Fruit fly (Drosophila melanogaster): ENCODE data around the gene CG15721.
A peak's percentile ranks its signal among the peaks of the same experiment; 100 is the strongest.

CG15721 gene

dm6 chrX:12923258-12923901, 47.1 kb upstream of the CG15721 start (continued):
- TF ChIP-seq ara (GFP tag; IDR thresholded peaks at IDR 0.05): no peak
- TF ChIP-seq CG3407 (GFP tag; optimal IDR thresholded peaks at IDR 0.05): peak; percentile 22
- TF ChIP-seq prd (optimal IDR thresholded peaks at IDR 0.05): no peak
- peak; percentile 45; the same call in 1 of the 3 replicates for TF ChIP-seq prd (GFP tag; IDR thresholded peaks at IDR 0.05)
- peak; percentile 36; the same call in 1 of the 3 replicates for TF ChIP-seq otp (GFP tag; IDR thresholded peaks at IDR 0.05)
- TF ChIP-seq bowl (GFP tag; IDR thresholded peaks at IDR 0.05): peak; percentile 35; the same call in 1 of the 2 replicates

dm6 chrX:12925426-12926256, 44.9 kb upstream of the CG15721 start:
- peak; percentile 26 for TF ChIP-seq CG6683 (GFP tag; optimal IDR thresholded peaks at IDR 0.05)
- no peak for TF ChIP-seq Ets97D (GFP tag; optimal IDR thresholded peaks at IDR 0.05)
- TF ChIP-seq Abd-B (GFP tag; optimal IDR thresholded peaks at IDR 0.05): no peak
- peak; percentile 75 for TF ChIP-seq CG10979 (tag; optimal IDR thresholded peaks at IDR 0.05)
- TF ChIP-seq nerfin-1 (tag; optimal IDR thresholded peaks at IDR 0.05): peak; percentile 23
- TF ChIP-seq tup (GFP tag; optimal IDR thresholded peaks at IDR 0.05): no peak
- no peak for TF ChIP-seq hkb (optimal IDR thresholded peaks at IDR 0.05)
- peak; percentile 78 for TF ChIP-seq hkb (GFP tag; IDR thresholded peaks at IDR 0.05)
- no peak for TF ChIP-seq CG15073 (GFP tag; optimal IDR thresholded peaks at IDR 0.05)
- peak; percentile 45; the same call in 1 of the 2 replicates for TF ChIP-seq wor (GFP tag; IDR thresholded peaks at IDR 0.05)
- no peak for TF ChIP-seq br (optimal IDR thresholded peaks at IDR 0.05)
- TF ChIP-seq HmgD (GFP tag; optimal IDR thresholded peaks at IDR 0.05): no peak
- TF ChIP-seq ken (GFP tag; IDR thresholded peaks at IDR 0.05): peak; percentile 79
- peak; percentile 48 for TF ChIP-seq Hand (GFP tag; optimal IDR thresholded peaks at IDR 0.05)
- TF ChIP-seq BEAF-32 (GFP tag; optimal IDR thresholded peaks at IDR 0.05): no peak
- TF ChIP-seq Six4 (GFP tag; optimal IDR thresholded peaks at IDR 0.05): peak; percentile 0
- TF ChIP-seq Xrp1 (GFP tag; IDR thresholded peaks at IDR 0.05): peak; percentile 78
- TF ChIP-seq CG7271 (tag; optimal IDR thresholded peaks at IDR 0.05): no peak
- TF ChIP-seq nmo (GFP tag; optimal IDR thresholded peaks at IDR 0.05): peak; percentile 57
- no peak for TF ChIP-seq pfk (GFP tag; optimal IDR thresholded peaks at IDR 0.05)
- TF ChIP-seq Drgx (GFP tag; IDR thresholded peaks at IDR 0.05): peak; percentile 39; the same call in 1 of the 2 replicates
- no peak for TF ChIP-seq aop (GFP tag; IDR thresholded peaks at IDR 0.05)
- peak; percentile 31 for TF ChIP-seq Dek (tag; optimal IDR thresholded peaks at IDR 0.05)
- TF ChIP-seq CG2129 (GFP tag; IDR thresholded peaks at IDR 0.05; ENCODE audit: partially characterized antibody): no peak
- TF ChIP-seq en (GFP tag; optimal IDR thresholded peaks at IDR 0.05): no peak
- peak; percentile 29 for TF ChIP-seq CG1832 (GFP tag; optimal IDR thresholded peaks at IDR 0.05)
- TF ChIP-seq CG7556 (GFP tag; optimal IDR thresholded peaks at IDR 0.05): peak; percentile 85
- TF ChIP-seq CG31388 (GFP tag; optimal IDR thresholded peaks at IDR 0.05): no peak
- peak; percentile 79 for TF ChIP-seq zf30C (GFP tag; optimal IDR thresholded peaks at IDR 0.05)
- TF ChIP-seq GATAe (GFP tag; conservative IDR thresholded peaks at IDR 0.05): no peak
- TF ChIP-seq wdn (GFP tag; IDR thresholded peaks at IDR 0.05): peak; percentile 55
- TF ChIP-seq Camta (GFP tag; optimal IDR thresholded peaks at IDR 0.05): peak; percentile 1
- TF ChIP-seq fu2 (GFP tag; optimal IDR thresholded peaks at IDR 0.05): no peak
- no peak for TF ChIP-seq CG4707 (GFP tag; optimal IDR thresholded peaks at IDR 0.05)
- TF ChIP-seq p53 (GFP tag; optimal IDR thresholded peaks at IDR 0.05): no peak
- TF ChIP-seq CG12104 (GFP tag; optimal IDR thresholded peaks at IDR 0.05): peak; percentile 24
- peak; percentile 70 for TF ChIP-seq CG14441 (GFP tag; IDR thresholded peaks at IDR 0.05)
- no peak for TF ChIP-seq corto (GFP tag; optimal IDR thresholded peaks at IDR 0.05)
- peak; percentile 66 for TF ChIP-seq CG10267 (tag; optimal IDR thresholded peaks at IDR 0.05)
- TF ChIP-seq maf-S (GFP tag; optimal IDR thresholded peaks at IDR 0.05): no peak
- TF ChIP-seq E2f2 (GFP tag; IDR thresholded peaks at IDR 0.05): peak; percentile 62
- TF ChIP-seq klu (GFP tag; IDR thresholded peaks at IDR 0.05): 0 out of 2 replicates have a peak, but pooled peaks have one; percentile 30
